Worm (Caenorhabditis elegans): ENCODE measurements around the gene T09A5.5.

The T09A5.5 gene

DNA sequence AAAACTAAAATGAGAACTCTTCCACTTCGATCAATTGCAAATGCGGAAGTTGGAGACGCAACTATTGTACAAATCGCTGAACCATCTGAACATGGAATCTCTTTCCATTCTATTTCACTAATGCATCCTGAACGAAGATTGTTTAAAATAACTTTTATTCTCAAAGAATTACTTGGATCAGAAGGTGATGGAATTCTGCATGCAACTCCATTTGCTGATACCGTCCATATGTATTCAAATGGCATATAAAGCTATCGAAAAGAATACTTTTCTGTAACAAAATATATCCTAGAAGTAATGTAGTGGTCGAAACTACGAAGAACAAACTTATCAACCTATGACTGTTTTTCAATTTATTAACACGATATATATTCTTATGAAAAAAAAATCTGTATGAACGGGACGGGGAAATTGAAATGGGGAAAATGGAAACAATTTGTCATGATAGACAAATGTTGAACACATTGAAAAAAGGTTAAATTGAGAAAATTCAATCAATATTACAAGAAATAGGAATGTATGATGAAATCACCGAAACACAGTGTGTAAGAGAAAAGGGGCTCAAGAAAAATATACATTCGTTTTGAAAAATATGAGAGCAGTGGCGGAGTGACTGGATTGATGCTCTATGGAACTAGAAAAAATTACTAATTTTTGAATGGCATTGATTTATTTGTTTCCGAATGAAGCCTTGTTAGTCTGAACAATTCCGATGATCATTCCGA, 24.3 kb upstream of the T09A5.5 start, which contains the start of gene T01H3.2:
Gene T01H3.2 (minus strand): TSS at position 251 of the 725 bp plus-strand sequence.
- TF ChIP-seq F13C5.2 (tag; optimal IDR thresholded peaks at IDR 0.05) (no peak), pes-1 (GFP tag; IDR thresholded peaks at IDR 0.05) (no peak), ceh-13 (GFP tag; optimal IDR thresholded peaks at IDR 0.05) (no peak), aly-1 (tag; optimal IDR thresholded peaks at IDR 0.05) (no peak), hnd-1 (tag; optimal IDR thresholded peaks at IDR 0.05) (no peak), tra-4 (tag; optimal IDR thresholded peaks at IDR 0.05) (no peak), ceh-36 (tag; optimal IDR thresholded peaks at IDR 0.05) (no peak), flt-1 (GFP tag; IDR thresholded peaks at IDR 0.05) (no peak), scrt-1 (GFP tag; IDR thresholded peaks at IDR 0.05) (no peak), hmbx-1 (tag; optimal IDR thresholded peaks at IDR 0.05) (no peak), tbx-37 (GFP tag; conservative IDR thresholded peaks at IDR 0.05) (no peak), tbx-11 (GFP tag; IDR thresholded peaks at IDR 0.05) (no peak), B0310.2 (tag; optimal IDR thresholded peaks at IDR 0.05) (no peak), sea-1 (GFP tag; conservative IDR thresholded peaks at IDR 0.05) (no peak), ama-1 (optimal IDR thresholded peaks at IDR 0.05) (no peak), ets-7 (tag; optimal IDR thresholded peaks at IDR 0.05) (no peak), hmg-4 (GFP tag; optimal IDR thresholded peaks at IDR 0.05) (no peak)

DNA sequence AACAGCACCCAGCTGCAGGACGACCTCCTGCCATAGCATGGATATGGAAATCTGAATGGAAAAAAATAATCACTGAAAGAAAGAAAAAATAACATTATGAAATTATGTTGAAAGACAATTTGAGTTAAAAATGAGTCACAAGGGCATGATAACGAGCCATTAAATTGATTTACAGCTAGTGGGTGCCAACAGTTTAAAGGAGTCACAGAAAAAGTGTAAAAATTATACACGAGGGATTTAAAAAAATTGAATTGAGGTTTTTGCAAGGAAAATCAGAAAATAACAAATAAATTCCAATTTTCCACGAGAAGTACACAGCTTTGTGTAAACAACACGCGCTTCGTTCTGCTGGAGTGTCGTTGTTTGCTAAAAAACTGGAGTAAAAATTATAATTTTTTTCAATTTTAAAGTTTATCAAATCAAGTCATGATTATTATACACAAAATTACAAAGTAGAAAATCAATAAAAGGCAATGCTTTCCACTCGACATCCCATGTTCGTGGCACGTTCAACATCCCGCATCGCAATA, 20.3 kb upstream of the T09A5.5 start, which contains the start of gene T01H3.3:
Gene T01H3.3 (minus strand): TSS at position 51 of the 530 bp plus-strand sequence.
- TF ChIP-seq hnd-1 (tag; optimal IDR thresholded peaks at IDR 0.05) (no peak), pes-1 (GFP tag; IDR thresholded peaks at IDR 0.05) (no peak), ceh-36 (tag; optimal IDR thresholded peaks at IDR 0.05) (no peak), B0310.2 (tag; optimal IDR thresholded peaks at IDR 0.05) (no peak), tbx-11 (GFP tag; IDR thresholded peaks at IDR 0.05) (no peak), hmg-4 (GFP tag; optimal IDR thresholded peaks at IDR 0.05) (no peak), tra-4 (tag; optimal IDR thresholded peaks at IDR 0.05) (no peak), aly-1 (tag; optimal IDR thresholded peaks at IDR 0.05) (no peak), ceh-13 (GFP tag; optimal IDR thresholded peaks at IDR 0.05) (no peak), ama-1 (optimal IDR thresholded peaks at IDR 0.05) (no peak), tbx-37 (GFP tag; conservative IDR thresholded peaks at IDR 0.05) (no peak), F13C5.2 (tag; optimal IDR thresholded peaks at IDR 0.05) (no peak), hmbx-1 (tag; optimal IDR thresholded peaks at IDR 0.05) (no peak), flt-1 (GFP tag; IDR thresholded peaks at IDR 0.05) (no peak), sea-1 (GFP tag; conservative IDR thresholded peaks at IDR 0.05) (no peak), ets-7 (tag; optimal IDR thresholded peaks at IDR 0.05) (no peak), scrt-1 (GFP tag; IDR thresholded peaks at IDR 0.05) (no peak)

DNA sequence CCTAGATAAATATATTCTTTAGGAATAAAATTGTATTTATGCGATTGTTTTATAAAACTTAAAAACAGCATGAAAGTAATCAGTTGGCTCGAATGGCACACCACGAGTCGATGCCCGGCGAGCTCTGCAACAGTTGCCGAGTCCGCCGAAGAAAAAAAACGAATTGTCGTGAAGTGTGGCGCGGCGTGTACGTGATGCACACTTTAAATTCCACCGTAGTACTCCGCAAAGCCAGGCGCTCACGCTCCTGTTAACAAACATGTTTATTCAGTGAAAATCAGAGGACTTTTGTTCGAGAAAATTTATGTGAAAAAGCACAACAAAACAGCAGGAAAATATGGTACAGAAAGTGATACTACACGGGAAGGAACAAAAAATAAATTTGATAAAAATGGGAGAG, 17.1 kb upstream of the T09A5.5 start:
- TF ChIP-seq tbx-37 (GFP tag; conservative IDR thresholded peaks at IDR 0.05) (no peak), hmbx-1 (tag; optimal IDR thresholded peaks at IDR 0.05) (no peak), ceh-13 (GFP tag; optimal IDR thresholded peaks at IDR 0.05) (no peak), tbx-11 (GFP tag; IDR thresholded peaks at IDR 0.05) (no peak), tra-4 (tag; optimal IDR thresholded peaks at IDR 0.05) (no peak), B0310.2 (tag; optimal IDR thresholded peaks at IDR 0.05) (no peak)

DNA sequence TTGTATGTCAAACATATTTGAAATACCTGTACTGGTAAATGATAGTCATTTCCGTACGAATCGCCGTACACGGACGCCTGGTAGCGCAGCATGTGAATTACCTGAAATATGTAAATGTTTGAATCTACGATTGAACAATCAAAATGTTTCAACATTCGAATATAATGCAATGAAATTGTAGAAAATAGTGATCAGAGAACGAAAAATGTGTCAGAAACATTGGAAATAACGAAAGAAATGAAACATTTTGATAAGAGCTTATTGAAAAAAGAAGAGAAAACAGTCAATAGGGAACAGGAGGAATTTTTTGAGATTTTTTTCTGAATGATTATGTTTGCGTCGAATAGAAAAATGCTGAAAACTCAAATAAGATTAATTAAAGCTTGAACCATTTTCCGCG, 16.5 kb upstream of the T09A5.5 start, which contains the start of gene ztf-17:
Gene ztf-17 (minus strand): TSS at position 101 of the 400 bp plus-strand sequence.
- TF ChIP-seq B0310.2 (tag; optimal IDR thresholded peaks at IDR 0.05) (no peak), flt-1 (GFP tag; IDR thresholded peaks at IDR 0.05) (no peak), ceh-36 (tag; optimal IDR thresholded peaks at IDR 0.05) (no peak), hmbx-1 (tag; optimal IDR thresholded peaks at IDR 0.05) (no peak), ets-7 (tag; optimal IDR thresholded peaks at IDR 0.05) (no peak), ceh-13 (GFP tag; optimal IDR thresholded peaks at IDR 0.05) (no peak), ama-1 (optimal IDR thresholded peaks at IDR 0.05) (no peak)

- no peak for TF ChIP-seq hmg-4 (GFP tag; optimal IDR thresholded peaks at IDR 0.05)
- TF ChIP-seq ceh-36 (tag; optimal IDR thresholded peaks at IDR 0.05), result no peak
- TF ChIP-seq tbx-11 (GFP tag; IDR thresholded peaks at IDR 0.05), result no peak
- no peak for TF ChIP-seq ets-7 (tag; optimal IDR thresholded peaks at IDR 0.05)
- TF ChIP-seq F13C5.2 (tag; optimal IDR thresholded peaks at IDR 0.05), result no peak
- no peak for TF ChIP-seq ceh-13 (GFP tag; optimal IDR thresholded peaks at IDR 0.05)
- TF ChIP-seq scrt-1 (GFP tag; IDR thresholded peaks at IDR 0.05), result no peak
- TF ChIP-seq aly-1 (tag; optimal IDR thresholded peaks at IDR 0.05), result no peak
- TF ChIP-seq hnd-1 (tag; optimal IDR thresholded peaks at IDR 0.05), result no peak
- no peak for TF ChIP-seq pes-1 (GFP tag; IDR thresholded peaks at IDR 0.05)
- TF ChIP-seq B0310.2 (tag; optimal IDR thresholded peaks at IDR 0.05), result no peak
- no peak for TF ChIP-seq tbx-37 (GFP tag; conservative IDR thresholded peaks at IDR 0.05)
- TF ChIP-seq flt-1 (GFP tag; IDR thresholded peaks at IDR 0.05), result no peak
- TF ChIP-seq sea-1 (GFP tag; conservative IDR thresholded peaks at IDR 0.05), result no peak
- TF ChIP-seq hmbx-1 (tag; optimal IDR thresholded peaks at IDR 0.05), result no peak
- TF ChIP-seq tra-4 (tag; optimal IDR thresholded peaks at IDR 0.05), result no peak
- TF ChIP-seq ama-1 (optimal IDR thresholded peaks at IDR 0.05), result no peak
Observed at ce11 chrII:7866081-7866480, 12.5 kb upstream of the T09A5.5 start.

- TF ChIP-seq tbx-11 (GFP tag; IDR thresholded peaks at IDR 0.05) (no peak), sea-1 (GFP tag; conservative IDR thresholded peaks at IDR 0.05) (no peak), ceh-13 (GFP tag; optimal IDR thresholded peaks at IDR 0.05) (no peak), flt-1 (GFP tag; IDR thresholded peaks at IDR 0.05) (no peak), ets-7 (tag; optimal IDR thresholded peaks at IDR 0.05) (no peak), ceh-36 (tag; optimal IDR thresholded peaks at IDR 0.05) (no peak), hmbx-1 (tag; optimal IDR thresholded peaks at IDR 0.05) (no peak), ama-1 (optimal IDR thresholded peaks at IDR 0.05) (no peak), F13C5.2 (tag; optimal IDR thresholded peaks at IDR 0.05) (no peak), B0310.2 (tag; optimal IDR thresholded peaks at IDR 0.05) (no peak), scrt-1 (GFP tag; IDR thresholded peaks at IDR 0.05) (no peak), hmg-4 (GFP tag; optimal IDR thresholded peaks at IDR 0.05) (no peak), tbx-37 (GFP tag; conservative IDR thresholded peaks at IDR 0.05) (no peak)
Observed at ce11 chrII:7864892-7865291, 11.3 kb upstream of the T09A5.5 start.

DNA sequence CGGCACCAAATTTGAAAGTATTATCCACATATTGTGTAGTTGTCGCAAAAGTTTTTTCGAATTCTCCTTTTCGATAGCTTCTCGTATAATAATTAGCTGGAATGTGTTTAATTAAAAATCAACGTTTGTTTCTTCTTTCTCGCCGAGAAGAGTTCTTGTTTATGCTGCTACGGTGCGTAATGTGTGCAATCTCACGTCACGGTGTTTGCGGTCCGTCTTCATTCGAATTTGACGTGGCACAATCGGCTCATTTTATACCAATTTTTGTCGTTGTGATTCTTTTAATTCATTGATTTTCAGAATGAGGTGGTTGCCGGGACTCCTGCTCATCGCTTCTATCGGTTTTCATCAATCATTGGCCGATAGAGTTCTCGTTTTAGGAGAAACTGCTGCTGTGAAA, 10.6 kb upstream of the T09A5.5 start, which contains the start of gene ostb-1:
Gene ostb-1 (plus strand): TSS at position 301 of the 400 bp plus-strand sequence.
- TF ChIP-seq F13C5.2 (tag; optimal IDR thresholded peaks at IDR 0.05), result no peak
- TF ChIP-seq hmbx-1 (tag; optimal IDR thresholded peaks at IDR 0.05), result no peak
- TF ChIP-seq sea-1 (GFP tag; conservative IDR thresholded peaks at IDR 0.05), result no peak
- TF ChIP-seq tra-4 (tag; optimal IDR thresholded peaks at IDR 0.05), result no peak
- no peak for TF ChIP-seq scrt-1 (GFP tag; IDR thresholded peaks at IDR 0.05)
- no peak for TF ChIP-seq B0310.2 (tag; optimal IDR thresholded peaks at IDR 0.05)
- TF ChIP-seq tbx-37 (GFP tag; conservative IDR thresholded peaks at IDR 0.05), result no peak
